Worm (Caenorhabditis elegans) whole organism, L1 larva: ENCODE data around the gene gcc-2.

Experiments used
- aly-2 ChIP-seq: fragments of 150-350 bp; optimal IDR thresholded peaks from 2 replicates; lab custom pipeline; 2014; ENCODE audit warnings: missing biosample characterization, missing genetic modification characterization
- ama-1 ChIP-seq: fragments of 150-350 bp; optimal IDR thresholded peaks from 2 replicates; lab custom pipeline; 2014
- dpl-1 ChIP-seq, 3 experiments: fragments of 150-350 bp in 2 of 3; sonication (generic microtip) in 1 of 3; optimal IDR thresholded peaks; 2 replicates each; lab custom pipeline; 2014 to 2017; ENCODE audit warnings: missing biosample characterization in 3 of 3, missing genetic modification characterization in 3 of 3, missing genetic modification reagents in 3 of 3
- egl-27 ChIP-seq, 2 experiments: fragments of 150-350 bp in 1 of 2; sonication (generic microtip); optimal IDR thresholded peaks; 3 replicates each; lab custom pipeline; 2017 to 2018; ENCODE audit warnings: missing biosample characterization in 2 of 2, missing genetic modification characterization in 2 of 2, missing genetic modification reagents in 2 of 2
- fos-1 ChIP-seq: fragments of 150-350 bp; optimal IDR thresholded peaks from 2 replicates; lab custom pipeline; 2014; ENCODE audit warnings: missing biosample characterization, missing genetic modification characterization
- nhr-19 ChIP-seq: fragments of 200-800 bp; sonication (Bioruptor generic); conservative IDR thresholded peaks from 2 replicates; pipeline ENCODE4 v1.3.6; 2022; ENCODE audit warnings: missing genetic modification characterization, missing compliant biosample characterization
- nhr-77 ChIP-seq: fragments of 150-350 bp; optimal IDR thresholded peaks from 2 replicates; lab custom pipeline; 2014; ENCODE audit warnings: missing biosample characterization, missing genetic modification characterization
- pax-3 ChIP-seq: fragments of 200-800 bp; sonication (Bioruptor generic); optimal IDR thresholded peaks from 2 replicates; lab custom pipeline; 2018; ENCODE audit warnings: mild to moderate bottlenecking, missing genetic modification characterization, moderate library complexity, missing compliant biosample characterization
- skn-1 ChIP-seq: fragments of 150-350 bp; optimal IDR thresholded peaks from 2 replicates; lab custom pipeline; 2014; ENCODE audit warnings: missing biosample characterization, missing genetic modification characterization
- snpc-4 ChIP-seq: fragments of 150-350 bp; optimal IDR thresholded peaks from 2 replicates; lab custom pipeline; 2014; ENCODE audit warnings: missing biosample characterization, missing genetic modification characterization
- unc-98 ChIP-seq: fragments of 200-800 bp; sonication (Bioruptor generic); IDR thresholded peaks from 2 replicates; pipeline ENCODE4 v1.3.6; 2022; ENCODE audit warnings: missing genetic modification characterization, missing compliant biosample characterization
- zag-1 ChIP-seq: fragments of 150-350 bp; optimal IDR thresholded peaks from 2 replicates; lab custom pipeline; 2014; ENCODE audit warnings: missing biosample characterization, missing genetic modification characterization
- ztf-4 ChIP-seq: fragments of 150-350 bp; optimal IDR thresholded peaks from 2 replicates; lab custom pipeline; 2014; ENCODE audit warnings: missing biosample characterization, missing genetic modification characterization

- TF ChIP-seq zag-1 (no peak), snpc-4 (tag; lab: Kevin White, UChicago) (no peak), fos-1 (tag; lab: Kevin White, UChicago) (no peak), ztf-4 (tag; lab: Kevin White, UChicago) (no peak), nhr-19 (GFP tag; lab: Robert Waterston, UW) (no peak), dpl-1 (GFP tag; optimal IDR thresholded peaks at IDR 0.05; lab: Kevin White, UChicago) (no peak), skn-1 (no peak), nhr-77 (tag; lab: Kevin White, UChicago) (no peak), aly-2 (tag; lab: Kevin White, UChicago) (no peak), pax-3 (tag; lab: Kevin White, UChicago) (no peak), ama-1 (lab: Kevin White, UChicago) (no peak), egl-27 (tag; optimal IDR thresholded peaks at IDR 0.05; lab: Kevin White, UChicago) (no peak), unc-98 (no peak)
These were observed 40.0 kb downstream of the gcc-2 start for ce11 chrIII:9721991-9722390.
